Fruit fly (Drosophila melanogaster) whole organism, embryonic: ENCODE measurements around the gene CG13699.
A peak's percentile ranks its signal among the peaks of the same experiment; 100 is the strongest.

Experiments
- Asciz ChIP-seq: fragments of 200-800 bp; sonication (Bioruptor generic); optimal IDR thresholded peaks from 2 replicates; lab custom pipeline; 2017; ENCODE audit warnings: missing biosample characterization, mild to moderate bottlenecking, missing genetic modification characterization, missing genetic modification reagents
- CG11456 ChIP-seq: fragments of 200-800 bp; sonication (Bioruptor generic); IDR thresholded peaks from 3 replicates; pipeline ENCODE4 v1.3.6; 2022; ENCODE audit warnings: missing biosample characterization, missing genetic modification characterization
- CG12071 ChIP-seq: fragments of 200-800 bp; sonication (Bioruptor generic); optimal IDR thresholded peaks from 3 replicates; lab custom pipeline; 2018; ENCODE audit warnings: missing biosample characterization, mild to moderate bottlenecking, missing genetic modification characterization
- CG12769 ChIP-seq: fragments of 200-800 bp; sonication (Bioruptor generic); optimal IDR thresholded peaks from 2 replicates; lab custom pipeline; 2019; ENCODE audit warnings: missing biosample characterization, mild to moderate bottlenecking, missing genetic modification characterization, moderate library complexity
- CG12942 ChIP-seq: fragments of 200-800 bp; sonication (Bioruptor generic); optimal IDR thresholded peaks from 3 replicates; lab custom pipeline; 2016; ENCODE audit warnings: missing biosample characterization, missing genetic modification characterization
- CG13624 ChIP-seq: fragments of 200-800 bp; sonication (Bioruptor generic); optimal IDR thresholded peaks from 2 replicates; lab custom pipeline; 2016; ENCODE audit warnings: missing biosample characterization, missing genetic modification characterization
- CG15011 ChIP-seq: fragments of 200-800 bp; sonication (Bioruptor generic); optimal IDR thresholded peaks from 3 replicates; lab custom pipeline; 2018; ENCODE audit warnings: missing biosample characterization, mild to moderate bottlenecking, missing genetic modification characterization
- CG15479 ChIP-seq: fragments of 200-800 bp; sonication (Bioruptor generic); optimal IDR thresholded peaks from 3 replicates; lab custom pipeline; 2019; ENCODE audit warnings: missing biosample characterization, mild to moderate bottlenecking, missing genetic modification characterization, moderate library complexity
- CG16779 ChIP-seq: fragments of 200-800 bp; sonication (Bioruptor generic); IDR thresholded peaks from 2 replicates; pipeline ENCODE4 v1.3.6; 2022; ENCODE audit warnings: missing biosample characterization, missing genetic modification characterization
- CG17568 ChIP-seq: fragments of 200-800 bp; sonication (Bioruptor generic); optimal IDR thresholded peaks from 2 replicates; lab custom pipeline; 2018; ENCODE audit warnings: missing biosample characterization, mild to moderate bottlenecking, missing genetic modification characterization, moderate library complexity
- CG1792 ChIP-seq: fragments of 200-800 bp; sonication (Bioruptor generic); optimal IDR thresholded peaks from 2 replicates; lab custom pipeline; 2016; ENCODE audit warnings: missing biosample characterization, missing genetic modification characterization
- CG18599 ChIP-seq: fragments of 200-800 bp; sonication (Bioruptor generic); optimal IDR thresholded peaks from 3 replicates; lab custom pipeline; 2017; ENCODE audit warnings: missing biosample characterization, missing genetic modification characterization, mild to moderate bottlenecking, moderate library complexity, missing genetic modification reagents
- CG2120 ChIP-seq: fragments of 200-800 bp; sonication (Bioruptor generic); optimal IDR thresholded peaks from 3 replicates; lab custom pipeline; 2016; ENCODE audit warnings: missing biosample characterization, missing genetic modification characterization
- CG2678 ChIP-seq: fragments of 200-800 bp; sonication (Bioruptor generic); optimal IDR thresholded peaks from 3 replicates; lab custom pipeline; 2019; ENCODE audit warnings: missing biosample characterization, mild to moderate bottlenecking, missing genetic modification characterization, moderate library complexity
- CG30020 ChIP-seq: fragments of 200-800 bp; optimal IDR thresholded peaks from 2 replicates; lab custom pipeline; 2019; ENCODE audit warnings: missing biosample characterization, mild to moderate bottlenecking, missing genetic modification characterization, moderate library complexity
- CG7786 ChIP-seq: fragments of 200-800 bp; sonication (Bioruptor generic); optimal IDR thresholded peaks from 2 replicates; lab custom pipeline; 2016; ENCODE audit warnings: missing biosample characterization, missing genetic modification characterization
- CG9876 ChIP-seq: fragments of 200-800 bp; sonication (Bioruptor generic); optimal IDR thresholded peaks from 2 replicates; lab custom pipeline; 2016; ENCODE audit warnings: missing biosample characterization, missing genetic modification characterization
- CoRest ChIP-seq: fragments of 200-800 bp; sonication (Bioruptor generic); optimal IDR thresholded peaks from 3 replicates; lab custom pipeline; 2018; ENCODE audit warnings: missing biosample characterization, mild to moderate bottlenecking, missing genetic modification characterization, moderate library complexity
- D ChIP-seq, 2 experiments: fragments of 200-800 bp in 1 of 2; fragments of >200 bp in 1 of 2; sonication (Bioruptor generic) in 1 of 2; optimal IDR thresholded peaks; 2 replicates in 1 of 2; 3 replicates in 1 of 2; lab custom pipeline; 2017; ENCODE audit warnings: mild to moderate bottlenecking in 1 of 2, missing biosample characterization in 1 of 2, missing genetic modification characterization in 1 of 2, missing genetic modification reagents in 1 of 2
- Dip3 ChIP-seq: fragments of 200-800 bp; sonication (Bioruptor generic); optimal IDR thresholded peaks from 3 replicates; lab custom pipeline; 2016; ENCODE audit warnings: missing biosample characterization, missing genetic modification characterization
- HLHmδ ChIP-seq: fragments of 200-800 bp; sonication (Bioruptor generic); optimal IDR thresholded peaks from 2 replicates; lab custom pipeline; 2018; ENCODE audit warnings: missing biosample characterization, mild to moderate bottlenecking, missing genetic modification characterization, moderate library complexity
- Lhr ChIP-seq: fragments of 200-800 bp; sonication (Bioruptor generic); optimal IDR thresholded peaks from 3 replicates; lab custom pipeline; 2017; ENCODE audit warnings: mild to moderate bottlenecking, missing biosample characterization, missing genetic modification reagents, missing genetic modification characterization
- Med ChIP-seq: fragments of 200-800 bp; sonication (Bioruptor generic); peaks from one replicate; lab custom pipeline; 2016; ENCODE audit warnings: missing biosample characterization, missing genetic modification characterization, mild to moderate bottlenecking, inconsistent platforms, moderate library complexity
- Neu2 ChIP-seq: fragments of 200-800 bp; sonication (Bioruptor generic); optimal IDR thresholded peaks from 3 replicates; lab custom pipeline; 2016; ENCODE audit warnings: missing biosample characterization, missing genetic modification characterization, borderline replicate concordance
- Nf-YC ChIP-seq: fragments of 200-800 bp; optimal IDR thresholded peaks from 3 replicates; lab custom pipeline; 2019; ENCODE audit warnings: missing biosample characterization, mild to moderate bottlenecking, missing genetic modification characterization, moderate library complexity
- Taf1 ChIP-seq: fragments of 200-800 bp; sonication (Bioruptor generic); IDR thresholded peaks from 2 replicates; pipeline ENCODE4 v1.3.6; 2022; ENCODE audit warnings: missing biosample characterization, missing genetic modification characterization
- amos ChIP-seq: fragments of 200-800 bp; sonication (Bioruptor generic); IDR thresholded peaks from 2 replicates; pipeline ENCODE4 v1.3.6; 2022; ENCODE audit warnings: missing biosample characterization, missing genetic modification characterization; ENCODE audit not compliant: partially characterized antibody
- cas ChIP-seq: fragments of 200-800 bp; sonication (Bioruptor generic); IDR thresholded peaks from 2 replicates; pipeline ENCODE4 v1.3.6; 2022; ENCODE audit warnings: missing biosample characterization, missing genetic modification characterization
- cg ChIP-seq: fragments of 200-800 bp; sonication (Bioruptor generic); optimal IDR thresholded peaks from 3 replicates; lab custom pipeline; 2019; ENCODE audit warnings: missing biosample characterization, mild to moderate bottlenecking, missing genetic modification characterization, moderate library complexity
- cwo ChIP-seq: fragments of 200-800 bp; sonication (Bioruptor generic); optimal IDR thresholded peaks from 3 replicates; lab custom pipeline; 2017; ENCODE audit warnings: missing biosample characterization, missing genetic modification characterization, mild to moderate bottlenecking, moderate library complexity, missing genetic modification reagents
- dmrt99B ChIP-seq: fragments of 200-800 bp; sonication (Bioruptor generic); optimal IDR thresholded peaks from 2 replicates; lab custom pipeline; 2018; ENCODE audit warnings: missing biosample characterization, mild to moderate bottlenecking, missing genetic modification characterization, moderate library complexity
- dysf ChIP-seq: fragments of 200-800 bp; sonication (Bioruptor generic); IDR thresholded peaks from 3 replicates; pipeline ENCODE4 v1.3.6; 2022; ENCODE audit warnings: missing biosample characterization, missing genetic modification characterization
- fd64A ChIP-seq: fragments of 200-800 bp; sonication (Bioruptor generic); optimal IDR thresholded peaks from 3 replicates; lab custom pipeline; 2018; ENCODE audit warnings: missing biosample characterization, mild to moderate bottlenecking, missing genetic modification characterization
- gcm ChIP-seq: fragments of 200-800 bp; sonication (Bioruptor generic); optimal IDR thresholded peaks from 2 replicates; lab custom pipeline; 2019; ENCODE audit warnings: missing biosample characterization, mild to moderate bottlenecking, missing genetic modification characterization, moderate library complexity
- gem ChIP-seq: fragments of 200-800 bp; sonication (Bioruptor generic); optimal IDR thresholded peaks from 2 replicates; lab custom pipeline; 2019; ENCODE audit warnings: missing biosample characterization, mild to moderate bottlenecking, missing genetic modification characterization, moderate library complexity
- gfzf ChIP-seq: fragments of 200-800 bp; sonication (Bioruptor generic); optimal IDR thresholded peaks from 2 replicates; lab custom pipeline; 2016; ENCODE audit warnings: missing biosample characterization, mild to moderate bottlenecking, missing genetic modification characterization, moderate library complexity
- hb ChIP-seq: fragments of 200-800 bp; sonication (Bioruptor generic); IDR thresholded peaks from 3 replicates; pipeline ENCODE4 v1.3.6; 2022; ENCODE audit warnings: missing biosample characterization, missing genetic modification characterization; ENCODE audit not compliant: partially characterized antibody
- lab ChIP-seq: fragments of 200-800 bp; sonication (Bioruptor generic); optimal IDR thresholded peaks from 3 replicates; lab custom pipeline; 2017; ENCODE audit warnings: missing biosample characterization, missing genetic modification characterization, mild to moderate bottlenecking, moderate library complexity, missing genetic modification reagents
- nau ChIP-seq: fragments of 200-800 bp; sonication (Bioruptor generic); optimal IDR thresholded peaks from 3 replicates; lab custom pipeline; 2017; ENCODE audit warnings: missing biosample characterization, mild to moderate bottlenecking, missing genetic modification characterization, missing genetic modification reagents
- pho ChIP-seq: fragments of 200-800 bp; sonication (Bioruptor generic); optimal IDR thresholded peaks from 2 replicates; lab custom pipeline; 2016; ENCODE audit warnings: missing biosample characterization, missing genetic modification characterization
- pros ChIP-seq: fragments of 200-800 bp; sonication (Bioruptor generic); optimal IDR thresholded peaks from 3 replicates; lab custom pipeline; 2019; ENCODE audit warnings: missing biosample characterization, mild to moderate bottlenecking, missing genetic modification characterization, moderate library complexity
- sug ChIP-seq: fragments of 200-800 bp; optimal IDR thresholded peaks from 2 replicates; lab custom pipeline; 2019; ENCODE audit warnings: missing biosample characterization, mild to moderate bottlenecking, missing genetic modification characterization, moderate library complexity
- trh ChIP-seq: fragments of 200-800 bp; sonication (Bioruptor generic); optimal IDR thresholded peaks from 2 replicates; lab custom pipeline; 2016; ENCODE audit warnings: missing biosample characterization, missing genetic modification characterization
- vnd ChIP-seq: fragments of 200-800 bp; sonication (Bioruptor generic); IDR thresholded peaks from 3 replicates; pipeline ENCODE4 v1.3.6; 2022; ENCODE audit warnings: missing biosample characterization, missing genetic modification characterization; ENCODE audit not compliant: partially characterized antibody
- zen ChIP-seq: fragments of 200-800 bp; sonication (Bioruptor generic); optimal IDR thresholded peaks from 3 replicates; lab custom pipeline; 2018; ENCODE audit warnings: missing biosample characterization, mild to moderate bottlenecking, missing genetic modification characterization, moderate library complexity
- zfh1 ChIP-seq: fragments of 200-800 bp; sonication (Bioruptor generic); IDR thresholded peaks from 3 replicates; pipeline ENCODE4 v1.3.6; 2022; ENCODE audit warnings: missing biosample characterization, missing genetic modification characterization

The CG13699 gene

DNA sequence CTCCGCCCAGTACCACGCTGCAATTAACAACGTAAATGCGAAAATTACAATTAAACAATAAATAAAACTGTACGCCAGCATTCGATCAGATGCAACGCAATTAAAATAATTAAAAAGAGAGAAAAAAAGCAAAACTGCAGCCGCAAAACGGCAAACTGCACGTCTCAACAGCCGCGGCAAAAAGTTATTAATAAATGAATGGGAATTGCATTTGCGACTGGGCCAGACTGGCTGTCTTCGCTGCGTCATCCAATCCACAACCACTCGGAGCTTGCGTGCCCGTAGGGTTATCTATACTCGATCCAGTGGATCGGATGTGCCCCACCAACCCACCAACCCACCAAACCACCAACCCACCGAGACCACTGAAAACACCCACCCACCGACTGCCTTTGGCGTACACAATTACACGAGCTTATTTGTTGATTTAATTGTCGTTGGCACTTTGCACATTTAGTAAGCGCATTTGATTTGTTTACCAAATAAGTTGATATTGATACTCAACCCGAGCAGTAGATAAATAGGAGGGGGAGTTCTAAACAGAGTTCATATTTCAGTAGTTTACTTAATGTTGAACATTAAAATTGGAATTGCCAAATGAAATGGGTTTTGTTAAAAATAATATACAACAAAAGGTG is 17.4 kb upstream of the CG13699 start (continued):
- TF ChIP-seq CG12769 (tag; lab: Kevin White, UChicago), result peak; percentile 30
- TF ChIP-seq cwo (GFP tag; lab: Kevin White, UChicago), result peak; percentile 4
- TF ChIP-seq CG17568 (GFP tag; lab: Kevin White, UChicago), result peak; percentile 38
- TF ChIP-seq Med, result peak; percentile 54
- TF ChIP-seq CG13624 (GFP tag; lab: Kevin White, UChicago), result no peak
- TF ChIP-seq lab (GFP tag; lab: Kevin White, UChicago), result peak; percentile 66
- peak; percentile 10 for TF ChIP-seq CoRest (tag; lab: Kevin White, UChicago)
- 0 out of 2 replicates have a peak, but pooled peaks have one; percentile 50 for TF ChIP-seq CG16779 (GFP tag; lab: Robert Waterston, UW)
- TF ChIP-seq CG9876 (GFP tag; lab: Kevin White, UChicago), result no peak
- TF ChIP-seq dmrt99B (tag; lab: Kevin White, UChicago), result peak; percentile 3
- peak; percentile 21 for TF ChIP-seq gem (tag; lab: Kevin White, UChicago)
- TF ChIP-seq Asciz, result peak; percentile 1
- no peak for TF ChIP-seq cg (GFP tag; lab: Kevin White, UChicago)
- peak; percentile 12 for TF ChIP-seq CG2120
- peak; percentile 25 for TF ChIP-seq nau (GFP tag; lab: Kevin White, UChicago)
- no peak for TF ChIP-seq Nf-YC (tag; lab: Kevin White, UChicago)
- peak; percentile 29 for TF ChIP-seq fd64A (GFP tag; lab: Kevin White, UChicago)
- peak; percentile 52 for TF ChIP-seq CG12071 (GFP tag; lab: Kevin White, UChicago)
- TF ChIP-seq CG15011, result peak; percentile 13
- peak; percentile 14 for TF ChIP-seq CG18599 (GFP tag; lab: Kevin White, UChicago)

DNA sequence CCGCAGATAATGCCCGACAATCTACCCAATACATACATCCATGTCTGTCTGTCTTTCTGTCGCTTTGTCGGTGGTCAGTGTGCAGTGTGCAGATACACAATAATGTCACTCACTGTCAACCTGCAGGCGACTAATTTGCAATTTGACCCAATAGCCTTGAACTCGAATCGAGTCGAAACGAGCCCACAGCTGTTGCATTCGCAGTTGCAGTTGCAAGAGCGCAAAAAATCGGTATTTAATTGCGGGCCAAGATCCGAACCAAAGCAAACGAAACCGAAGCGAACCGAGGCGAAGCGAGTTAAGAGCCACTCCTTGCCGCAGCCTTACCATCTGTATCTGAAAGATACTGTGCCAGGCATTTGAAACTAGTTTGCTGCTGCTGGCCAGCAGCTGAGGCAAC is 12.5 kb upstream of the CG13699 start:
- TF ChIP-seq vnd (GFP tag; lab: Robert Waterston, UW), result 0 out of 3 replicates have a peak, but pooled peaks have one; percentile 24
- no peak for TF ChIP-seq Taf1 (GFP tag; lab: Robert Waterston, UW)
- TF ChIP-seq CG15479 (GFP tag; lab: Kevin White, UChicago), result peak; percentile 89
- TF ChIP-seq CG2678 (tag; lab: Kevin White, UChicago), result no peak
- TF ChIP-seq Med, result peak; percentile 25
- 0 out of 2 replicates have a peak, but pooled peaks have one; percentile 18 for TF ChIP-seq amos (GFP tag; lab: Robert Waterston, UW)
- TF ChIP-seq CG11456, result no peak
- no peak for TF ChIP-seq CG16779 (GFP tag; lab: Robert Waterston, UW)
- 0 out of 3 replicates have a peak, but pooled peaks have one; percentile 10 for TF ChIP-seq hb (GFP tag; lab: Robert Waterston, UW)
- no peak for TF ChIP-seq Neu2
- no peak for TF ChIP-seq dysf (GFP tag; lab: Robert Waterston, UW)
- TF ChIP-seq zfh1 (GFP tag; lab: Robert Waterston, UW), result no peak
- TF ChIP-seq trh (GFP tag; lab: Kevin White, UChicago), result no peak
- no peak for TF ChIP-seq sug (tag; lab: Kevin White, UChicago)
- no peak for TF ChIP-seq CG30020
- peak; percentile 60 for TF ChIP-seq zen (tag; lab: Kevin White, UChicago)
- TF ChIP-seq gfzf (GFP tag; lab: Kevin White, UChicago), result no peak
- no peak for TF ChIP-seq Dip3
- no peak for TF ChIP-seq pho (GFP tag; lab: Kevin White, UChicago)
- no peak for TF ChIP-seq cas (GFP tag; lab: Robert Waterston, UW)
- TF ChIP-seq CG7786 (GFP tag; lab: Kevin White, UChicago), result no peak
- TF ChIP-seq gcm (GFP tag; lab: Kevin White, UChicago), result no peak
- TF ChIP-seq Lhr, result no peak
- TF ChIP-seq HLHmδ, result no peak
- TF ChIP-seq D (optimal IDR thresholded peaks at IDR 0.05; lab: Kevin White, UChicago), result peak; percentile 70
- TF ChIP-seq D (GFP tag; optimal IDR thresholded peaks at IDR 0.05; lab: Kevin White, UChicago), result no peak
- no peak for TF ChIP-seq CG1792 (GFP tag; lab: Kevin White, UChicago)
- TF ChIP-seq CG12942, result no peak
- TF ChIP-seq pros (GFP tag; lab: Kevin White, UChicago), result no peak
